Worm (Caenorhabditis elegans): ENCODE measurements around the gene efr-3.
A peak's percentile ranks its signal among the peaks of the same experiment; 100 is the strongest.

The efr-3 gene

ce11 chrII:6273916-6274315 lies 47.0 kb downstream of the efr-3 start, which contains the start of gene bpl-1:
bpl-1 (plus strand) TSS chrII:6274216.
- peak in 1 of 2 experiments; percentile 27 for TF ChIP-seq lsy-2 (tag; optimal IDR thresholded peaks at IDR 0.05)
- no peak for TF ChIP-seq dmd-8 (GFP tag; IDR thresholded peaks at IDR 0.05)
- TF ChIP-seq daf-12 (tag; optimal IDR thresholded peaks at IDR 0.05): no peak
- TF ChIP-seq Y48G9A.11 (GFP tag; IDR thresholded peaks at IDR 0.05): no peak
- no peak for TF ChIP-seq egl-27 (tag; optimal IDR thresholded peaks at IDR 0.05)

- TF ChIP-seq tag-97 (GFP tag; IDR thresholded peaks at IDR 0.05) (no peak), ces-1 (GFP tag; optimal IDR thresholded peaks at IDR 0.05) (no peak), egl-43 (GFP tag; IDR thresholded peaks at IDR 0.05) (peak; percentile 78), D1046.2 (GFP tag; IDR thresholded peaks at IDR 0.05) (no peak), lim-7 (GFP tag; IDR thresholded peaks at IDR 0.05) (no peak), spr-1 (tag; optimal IDR thresholded peaks at IDR 0.05) (peak; percentile 62), Y75B8A.6 (GFP tag; IDR thresholded peaks at IDR 0.05) (no peak), lin-39 (tag; optimal IDR thresholded peaks at IDR 0.05) (no peak), zfp-3 (GFP tag; conservative IDR thresholded peaks at IDR 0.05) (0 out of 2 replicates have a peak, but pooled peaks have one; percentile 17), madf-5 (GFP tag; IDR thresholded peaks at IDR 0.05) (no peak), unc-62 (GFP tag; optimal IDR thresholded peaks at IDR 0.05 in 1 of 2) (peak in 1 of 2 experiments; percentile 37), unc-62 (tag; optimal IDR thresholded peaks at IDR 0.05) (no peak), dmd-9 (GFP tag; IDR thresholded peaks at IDR 0.05) (peak; percentile 71), ZK546.5 (tag; optimal IDR thresholded peaks at IDR 0.05) (no peak), lsy-2 (tag; optimal IDR thresholded peaks at IDR 0.05) (peak; percentile 26 to 80), unc-130 (GFP tag; optimal IDR thresholded peaks at IDR 0.05) (peak; percentile 69), vab-7 (GFP tag; IDR thresholded peaks at IDR 0.05) (peak; percentile 77), spr-3 (GFP tag; optimal IDR thresholded peaks at IDR 0.05) (no peak), F37D6.2 (tag; optimal IDR thresholded peaks at IDR 0.05) (peak; percentile 42), hmg-1.1 (GFP tag; IDR thresholded peaks at IDR 0.05) (peak; percentile 90), T20F7.1 (GFP tag; optimal IDR thresholded peaks at IDR 0.05) (peak; percentile 63), mep-1 (tag; optimal IDR thresholded peaks at IDR 0.05) (peak; percentile 81), nhr-11 (tag; optimal IDR thresholded peaks at IDR 0.05) (peak; percentile 27), mdt-29 (GFP tag; IDR thresholded peaks at IDR 0.05) (no peak), zip-11 (GFP tag; IDR thresholded peaks at IDR 0.05) (no peak), mdl-1 (tag; optimal IDR thresholded peaks at IDR 0.05) (peak in 1 of 2 experiments; percentile 52), lin-38 (GFP tag; IDR thresholded peaks at IDR 0.05) (peak; percentile 89), snpc-4 (tag; optimal IDR thresholded peaks at IDR 0.05) (no peak), hlh-30 (tag; optimal IDR thresholded peaks at IDR 0.05; ENCODE audit: insufficient read depth) (peak; percentile 68), aly-2 (tag; optimal IDR thresholded peaks at IDR 0.05) (no peak), hlh-11 (tag; optimal IDR thresholded peaks at IDR 0.05) (peak; percentile 67), ZK337.2 (GFP tag; IDR thresholded peaks at IDR 0.05) (peak; percentile 70; the same call in 1 of the 2 replicates), arid-1 (GFP tag; conservative IDR thresholded peaks at IDR 0.05) (peak; percentile 93), aha-1 (tag) (no peak), set-16 (GFP tag; IDR thresholded peaks at IDR 0.05) (no peak; the same call in 1 of the 2 replicates), ceh-62 (tag; optimal IDR thresholded peaks at IDR 0.05) (no peak), nhr-42 (GFP tag; IDR thresholded peaks at IDR 0.05) (peak; percentile 67; the same call in 1 of the 2 replicates), Y5F2A.4 (GFP tag; optimal IDR thresholded peaks at IDR 0.05) (no peak), R02D3.7 (tag; optimal IDR thresholded peaks at IDR 0.05) (no peak), daf-19 (GFP tag; conservative IDR thresholded peaks at IDR 0.05) (0 out of 2 replicates have a peak, but pooled peaks have one; percentile 34), mxl-2 (GFP tag; conservative IDR thresholded peaks at IDR 0.05) (0 out of 2 replicates have a peak, but pooled peaks have one; percentile 35), dmd-8 (GFP tag; IDR thresholded peaks at IDR 0.05) (0 out of 2 replicates have a peak, but pooled peaks have one; percentile 30), Y48G9A.11 (GFP tag; IDR thresholded peaks at IDR 0.05) (peak; percentile 70), mes-2 (tag; optimal IDR thresholded peaks at IDR 0.05; ENCODE audit: poor library complexity, severe bottlenecking) (peak; percentile 92), nhr-237 (tag; optimal IDR thresholded peaks at IDR 0.05) (no peak), nhr-111 (GFP tag; optimal IDR thresholded peaks at IDR 0.05) (no peak)
These were observed 51.0 kb downstream of the efr-3 start, which contains the start of gene F13H8.2 for ce11 chrII:6269805-6270414. F13H8.2 (plus strand) TSS chrII:6270364.
